Worm (Caenorhabditis elegans) whole organism, early embryonic: ENCODE results near the gene F17E9.18.

Experiments
- F13C5.2 ChIP-seq: sonication (generic microtip); optimal IDR thresholded peaks from 2 replicates; lab custom pipeline; 2017; ENCODE audit warnings: mild to moderate bottlenecking, missing genetic modification characterization, inconsistent platforms, missing compliant biosample characterization
- ama-1 ChIP-seq: fragments of 150-350 bp; optimal IDR thresholded peaks from 2 replicates; lab custom pipeline; 2014
- ceh-13 ChIP-seq: fragments of 200-800 bp; sonication (Bioruptor generic); optimal IDR thresholded peaks from 2 replicates; lab custom pipeline; 2018; ENCODE audit warnings: mild to moderate bottlenecking, missing genetic modification characterization, missing compliant biosample characterization
- ceh-36 ChIP-seq: sonication (generic microtip); optimal IDR thresholded peaks from 2 replicates; lab custom pipeline; 2016; ENCODE audit warnings: missing genetic modification characterization, inconsistent platforms, missing compliant biosample characterization
- flt-1 ChIP-seq: fragments of 200-800 bp; sonication (Bioruptor generic); IDR thresholded peaks from 2 replicates; pipeline ENCODE4 v1.3.6; 2022; ENCODE audit warnings: missing genetic modification characterization, missing compliant biosample characterization
- hmbx-1 ChIP-seq: sonication (generic microtip); optimal IDR thresholded peaks from 2 replicates; lab custom pipeline; 2016; ENCODE audit warnings: mild to moderate bottlenecking, missing genetic modification characterization, missing compliant biosample characterization
- hmg-4 ChIP-seq: fragments of 200-800 bp; sonication (Bioruptor generic); optimal IDR thresholded peaks from 2 replicates; lab custom pipeline; 2018; ENCODE audit warnings: mild to moderate bottlenecking, missing genetic modification characterization, missing compliant biosample characterization
- pes-1 ChIP-seq: fragments of 200-800 bp; sonication (Bioruptor generic); IDR thresholded peaks from 2 replicates; pipeline ENCODE4 v1.3.6; 2022; ENCODE audit warnings: missing genetic modification reagents, missing genetic modification characterization, missing compliant biosample characterization
- sea-1 ChIP-seq: fragments of 200-800 bp; sonication (Bioruptor generic); conservative IDR thresholded peaks from 2 replicates; pipeline ENCODE4 v1.3.6; 2022; ENCODE audit warnings: missing genetic modification characterization, missing compliant biosample characterization
- tbx-37 ChIP-seq: fragments of 200-800 bp; sonication (Bioruptor generic); conservative IDR thresholded peaks from 2 replicates; pipeline ENCODE4 v1.3.6; 2022; ENCODE audit warnings: missing genetic modification reagents, missing genetic modification characterization, missing compliant biosample characterization
- tra-4 ChIP-seq: sonication (generic microtip); optimal IDR thresholded peaks from 2 replicates; lab custom pipeline; 2017; ENCODE audit warnings: missing genetic modification characterization, missing compliant biosample characterization

- no peak for TF ChIP-seq ceh-36
- no peak for TF ChIP-seq sea-1
- TF ChIP-seq F13C5.2: no peak
- no peak for TF ChIP-seq ama-1
- TF ChIP-seq hmbx-1 (tag; lab: Kevin White, UChicago): no peak
- no peak for TF ChIP-seq flt-1 (GFP tag; lab: Robert Waterston, UW)
- TF ChIP-seq tra-4 (tag; lab: Kevin White, UChicago): no peak
- TF ChIP-seq tbx-37 (GFP tag; lab: Robert Waterston, UW): no peak
- no peak for TF ChIP-seq ceh-13 (GFP tag; lab: Kevin White, UChicago)
- TF ChIP-seq pes-1 (GFP tag; lab: Robert Waterston, UW): no peak
- TF ChIP-seq hmg-4: no peak
Observed at ce11 chrIV:8355592-8355991, 8.6 kb upstream of the F17E9.18 start, which contains the start of the genes F17E9.2 and col-116.
